Fruit fly (Drosophila melanogaster) whole organism, embryonic: Measurements from ENCODE around the gene flip.

Experiments
- BtbVII ChIP-seq: fragments of 200-800 bp; sonication (Bioruptor generic); optimal IDR thresholded peaks from 3 replicates; lab custom pipeline; 2017; ENCODE audit warnings: missing biosample characterization, mild to moderate bottlenecking, missing genetic modification characterization
- CG10543 ChIP-seq: fragments of 200-800 bp; sonication (Bioruptor generic); optimal IDR thresholded peaks from 3 replicates; lab custom pipeline; 2017; ENCODE audit warnings: missing biosample characterization, mild to moderate bottlenecking, missing genetic modification characterization, moderate library complexity
- CG11504 ChIP-seq: fragments of 200-800 bp; sonication (Bioruptor generic); optimal IDR thresholded peaks from 3 replicates; lab custom pipeline; 2019; ENCODE audit warnings: missing biosample characterization, mild to moderate bottlenecking, missing genetic modification characterization, moderate library complexity
- CG12071 ChIP-seq: fragments of 200-800 bp; sonication (Bioruptor generic); optimal IDR thresholded peaks from 3 replicates; lab custom pipeline; 2018; ENCODE audit warnings: missing biosample characterization, mild to moderate bottlenecking, missing genetic modification characterization
- CG12236 ChIP-seq: fragments of 200-800 bp; sonication (Bioruptor generic); optimal IDR thresholded peaks from 2 replicates; lab custom pipeline; 2016; ENCODE audit warnings: missing biosample characterization, missing genetic modification characterization
- CG12769 ChIP-seq: fragments of 200-800 bp; sonication (Bioruptor generic); optimal IDR thresholded peaks from 2 replicates; lab custom pipeline; 2019; ENCODE audit warnings: missing biosample characterization, mild to moderate bottlenecking, missing genetic modification characterization, moderate library complexity
- CG13624 ChIP-seq: fragments of 200-800 bp; sonication (Bioruptor generic); optimal IDR thresholded peaks from 2 replicates; lab custom pipeline; 2016; ENCODE audit warnings: missing biosample characterization, missing genetic modification characterization
- CG14441 ChIP-seq: fragments of 200-800 bp; sonication (Bioruptor generic); IDR thresholded peaks from 2 replicates; pipeline ENCODE4 v1.3.6; 2022; ENCODE audit warnings: missing biosample characterization, missing genetic modification characterization
- CG1647 ChIP-seq: fragments of 200-800 bp; sonication (Bioruptor generic); optimal IDR thresholded peaks from 3 replicates; lab custom pipeline; 2016; ENCODE audit warnings: missing biosample characterization, missing genetic modification characterization
- CG16813 ChIP-seq: fragments of 200-800 bp; sonication (Bioruptor generic); IDR thresholded peaks from 3 replicates; pipeline ENCODE4 v1.3.6; 2022; ENCODE audit warnings: missing biosample characterization, missing genetic modification characterization; ENCODE audit not compliant: partially characterized antibody
- CG17361 ChIP-seq: fragments of 200-800 bp; sonication (Bioruptor generic); IDR thresholded peaks from 3 replicates; pipeline ENCODE4 v1.3.6; 2022; ENCODE audit warnings: missing biosample characterization, missing genetic modification characterization
- CG2116 ChIP-seq: fragments of 200-800 bp; sonication (Bioruptor generic); optimal IDR thresholded peaks from 3 replicates; lab custom pipeline; 2018; ENCODE audit warnings: missing biosample characterization, mild to moderate bottlenecking, missing genetic modification characterization
- CG31388 ChIP-seq: fragments of 200-800 bp; sonication (Bioruptor generic); optimal IDR thresholded peaks from 2 replicates; lab custom pipeline; 2016; ENCODE audit warnings: missing biosample characterization, missing genetic modification characterization
- CG3163 ChIP-seq: fragments of 200-800 bp; sonication (Bioruptor generic); optimal IDR thresholded peaks from 3 replicates; lab custom pipeline; 2016; ENCODE audit warnings: missing biosample characterization, missing genetic modification characterization
- CG3407 ChIP-seq: fragments of 200-800 bp; sonication (Bioruptor generic); optimal IDR thresholded peaks from 2 replicates; lab custom pipeline; 2018; ENCODE audit warnings: missing biosample characterization, mild to moderate bottlenecking, missing genetic modification characterization
- CG34376 ChIP-seq: fragments of 200-800 bp; sonication (Bioruptor generic); optimal IDR thresholded peaks from 2 replicates; lab custom pipeline; 2018; ENCODE audit warnings: missing biosample characterization, mild to moderate bottlenecking, missing genetic modification characterization
- CG7357 ChIP-seq: fragments of 200-800 bp; sonication (Bioruptor generic); IDR thresholded peaks from 3 replicates; pipeline ENCODE4 v1.3.6; 2022; ENCODE audit warnings: missing biosample characterization, missing genetic modification characterization
- CG8388 ChIP-seq: fragments of 200-800 bp; sonication (Bioruptor generic); optimal IDR thresholded peaks from 2 replicates; lab custom pipeline; 2019; ENCODE audit warnings: missing biosample characterization, mild to moderate bottlenecking, missing genetic modification characterization, moderate library complexity
- CG9437 ChIP-seq: fragments of 200-800 bp; sonication (Bioruptor generic); optimal IDR thresholded peaks from 2 replicates; lab custom pipeline; 2018; ENCODE audit warnings: missing biosample characterization, mild to moderate bottlenecking, missing genetic modification characterization
- CTCF ChIP-seq: fragments of 200-800 bp; sonication (Bioruptor generic); optimal IDR thresholded peaks from 2 replicates; lab custom pipeline; 2017; ENCODE audit warnings: missing biosample characterization, mild to moderate bottlenecking, missing genetic modification characterization, moderate library complexity
- Deaf1 ChIP-seq: fragments of 200-800 bp; optimal IDR thresholded peaks from 3 replicates; lab custom pipeline; 2019; ENCODE audit warnings: missing biosample characterization, mild to moderate bottlenecking, missing genetic modification characterization, moderate library complexity
- Fer1 ChIP-seq: fragments of 200-800 bp; sonication (Bioruptor generic); optimal IDR thresholded peaks from 2 replicates; lab custom pipeline; 2017; ENCODE audit warnings: missing biosample characterization, mild to moderate bottlenecking, missing genetic modification characterization
- Hr39 ChIP-seq: fragments of >200 bp; optimal IDR thresholded peaks from 2 replicates; lab custom pipeline; 2017
- MESR4 ChIP-seq: fragments of 200-800 bp; sonication (Bioruptor generic); optimal IDR thresholded peaks from 2 replicates; lab custom pipeline; 2018; ENCODE audit warnings: missing biosample characterization, mild to moderate bottlenecking, missing genetic modification characterization, moderate library complexity
- Med ChIP-seq: fragments of 200-800 bp; sonication (Bioruptor generic); peaks from one replicate; lab custom pipeline; 2016; ENCODE audit warnings: missing biosample characterization, missing genetic modification characterization, mild to moderate bottlenecking, inconsistent platforms, moderate library complexity
- Nf-YA ChIP-seq: fragments of 200-800 bp; sonication (Bioruptor generic); IDR thresholded peaks from 2 replicates; pipeline ENCODE4 v1.3.6; 2022; ENCODE audit warnings: missing biosample characterization, missing genetic modification characterization
- Nf-YB ChIP-seq: fragments of 200-800 bp; sonication (Bioruptor generic); optimal IDR thresholded peaks from 3 replicates; lab custom pipeline; 2019; ENCODE audit warnings: missing biosample characterization, mild to moderate bottlenecking, missing genetic modification characterization, moderate library complexity
- Oli ChIP-seq: fragments of 200-800 bp; sonication (Bioruptor generic); optimal IDR thresholded peaks from 2 replicates; lab custom pipeline; 2018; ENCODE audit warnings: missing biosample characterization, mild to moderate bottlenecking, missing genetic modification characterization, moderate library complexity
- Pdp1 ChIP-seq, 2 experiments: fragments of 200-800 bp; sonication (Bioruptor generic); optimal IDR thresholded peaks; 3 replicates each; lab custom pipeline; 2016; ENCODE audit warnings: missing biosample characterization in 2 of 2, missing genetic modification characterization in 2 of 2, mild to moderate bottlenecking in 1 of 2, moderate library complexity in 1 of 2
- Scr ChIP-seq: fragments of 200-800 bp; sonication (Bioruptor generic); IDR thresholded peaks from 2 replicates; pipeline ENCODE4 v1.3.6; 2022; ENCODE audit warnings: missing biosample characterization, missing genetic modification characterization; ENCODE audit not compliant: partially characterized antibody
- Side ChIP-seq: fragments of 200-800 bp; sonication (Bioruptor generic); optimal IDR thresholded peaks from 2 replicates; lab custom pipeline; 2016; ENCODE audit warnings: missing biosample characterization, missing genetic modification characterization
- Vsx1 ChIP-seq: fragments of 200-800 bp; sonication (Bioruptor generic); optimal IDR thresholded peaks from 2 replicates; lab custom pipeline; 2017; ENCODE audit warnings: missing biosample characterization, mild to moderate bottlenecking, missing genetic modification characterization, missing genetic modification reagents
- al ChIP-seq: fragments of 200-800 bp; sonication (Bioruptor generic); IDR thresholded peaks from 2 replicates; pipeline ENCODE4 v1.3.6; 2022; ENCODE audit warnings: missing biosample characterization, missing genetic modification characterization
- ara ChIP-seq: fragments of 200-800 bp; sonication (Bioruptor generic); IDR thresholded peaks from 2 replicates; pipeline ENCODE4 v1.3.6; 2022; ENCODE audit warnings: missing biosample characterization, missing genetic modification characterization
- cato ChIP-seq: fragments of 200-800 bp; sonication (Bioruptor generic); optimal IDR thresholded peaks from 2 replicates; lab custom pipeline; 2016; ENCODE audit warnings: missing biosample characterization, missing genetic modification characterization, borderline replicate concordance
- chinmo ChIP-seq: fragments of 200-800 bp; sonication (Bioruptor generic); IDR thresholded peaks from 4 replicates; pipeline ENCODE4 v1.3.6; 2022; ENCODE audit warnings: missing biosample characterization, missing genetic modification characterization; ENCODE audit not compliant: partially characterized antibody
- crc ChIP-seq: fragments of 200-800 bp; sonication (Bioruptor generic); optimal IDR thresholded peaks from 2 replicates; lab custom pipeline; 2016; ENCODE audit warnings: missing biosample characterization, missing genetic modification characterization
- dm ChIP-seq: fragments of 200-800 bp; sonication (Bioruptor generic); optimal IDR thresholded peaks from 3 replicates; lab custom pipeline; 2016; ENCODE audit warnings: missing biosample characterization, missing genetic modification characterization
- dmrt99B ChIP-seq: fragments of 200-800 bp; sonication (Bioruptor generic); optimal IDR thresholded peaks from 2 replicates; lab custom pipeline; 2018; ENCODE audit warnings: missing biosample characterization, mild to moderate bottlenecking, missing genetic modification characterization, moderate library complexity
- gro ChIP-seq: fragments of 200-800 bp; sonication (Bioruptor generic); optimal IDR thresholded peaks from 2 replicates; lab custom pipeline; 2016; ENCODE audit warnings: missing biosample characterization, missing genetic modification characterization
- ham ChIP-seq: fragments of 200-800 bp; sonication (Bioruptor generic); IDR thresholded peaks from 2 replicates; pipeline ENCODE4 v1.3.6; 2022; ENCODE audit warnings: missing biosample characterization, missing genetic modification characterization
- hb ChIP-seq: fragments of 200-800 bp; sonication (Bioruptor generic); IDR thresholded peaks from 3 replicates; pipeline ENCODE4 v1.3.6; 2022; ENCODE audit warnings: missing biosample characterization, missing genetic modification characterization; ENCODE audit not compliant: partially characterized antibody
- mld ChIP-seq: fragments of 200-800 bp; sonication (Bioruptor generic); IDR thresholded peaks from 3 replicates; pipeline ENCODE4 v1.3.6; 2022; ENCODE audit warnings: missing biosample characterization, missing genetic modification characterization; ENCODE audit not compliant: partially characterized antibody
- pan ChIP-seq, 4 experiments: fragments of >200 bp in 3 of 4; fragments of 200-800 bp in 1 of 4; sonication (Bioruptor generic) in 1 of 4; optimal IDR thresholded peaks in 3 of 4; IDR thresholded peaks in 1 of 4; 2 replicates each; pipeline versions ENCODE4 v1.3.6 to Lab custom; 2017 to 2022; ENCODE audit warnings: missing biosample characterization in 2 of 4, missing genetic modification characterization in 2 of 4, mixed read lengths in 1 of 4
- ro ChIP-seq: fragments of 200-800 bp; sonication (Bioruptor generic); IDR thresholded peaks from 2 replicates; pipeline ENCODE4 v1.3.6; 2022; ENCODE audit warnings: missing biosample characterization, missing genetic modification characterization
- sqz ChIP-seq: fragments of 200-800 bp; sonication (Bioruptor generic); optimal IDR thresholded peaks from 3 replicates; lab custom pipeline; 2018; ENCODE audit warnings: missing biosample characterization, mild to moderate bottlenecking, missing genetic modification characterization
- sug ChIP-seq: fragments of 200-800 bp; optimal IDR thresholded peaks from 2 replicates; lab custom pipeline; 2019; ENCODE audit warnings: missing biosample characterization, mild to moderate bottlenecking, missing genetic modification characterization, moderate library complexity
- ttk ChIP-seq: fragments of 200-800 bp; sonication (Bioruptor generic); IDR thresholded peaks from 2 replicates; pipeline ENCODE4 v2.1.2; 2022; ENCODE audit warnings: missing biosample characterization, missing genetic modification characterization
- zen2 ChIP-seq: fragments of 200-800 bp; sonication (Bioruptor generic); IDR thresholded peaks from 3 replicates; pipeline ENCODE4 v1.3.6; 2022; ENCODE audit warnings: missing biosample characterization, missing genetic modification characterization; ENCODE audit not compliant: partially characterized antibody
- zfh1 ChIP-seq: fragments of 200-800 bp; sonication (Bioruptor generic); IDR thresholded peaks from 3 replicates; pipeline ENCODE4 v1.3.6; 2022; ENCODE audit warnings: missing biosample characterization, missing genetic modification characterization

The flip gene

dm6 chr3R:4236534-4236933 lies 41.2 kb downstream of the flip start (continued):
- TF ChIP-seq CG12236 (GFP tag; lab: Kevin White, UChicago) (no peak), CG1647 (GFP tag; lab: Kevin White, UChicago) (no peak), ttk (GFP tag; lab: Robert Waterston, UW) (no peak), CG31388 (GFP tag; lab: Kevin White, UChicago) (no peak), gro (GFP tag; lab: Kevin White, UChicago) (no peak), hb (no peak), Hr39 (no peak), zen2 (no peak), Scr (GFP tag; lab: Robert Waterston, UW) (no peak), Side (GFP tag; lab: Kevin White, UChicago) (no peak), pan (optimal IDR thresholded peaks at IDR 0.05; lab: Kevin White, UChicago) (no peak), pan (GFP tag; optimal IDR thresholded peaks at IDR 0.05 in 1 of 2, IDR thresholded peaks at IDR 0.05 in 1 of 2) (peak in 1 of 2 experiments; percentile 9), CG12769 (tag; lab: Kevin White, UChicago) (peak; percentile 8), CG16813 (no peak), MESR4 (GFP tag; lab: Kevin White, UChicago) (no peak), zfh1 (no peak), CG11504 (tag; lab: Kevin White, UChicago) (no peak), dm (GFP tag; lab: Kevin White, UChicago) (no peak), crc (GFP tag; lab: Kevin White, UChicago) (no peak), CG8388 (GFP tag; lab: Kevin White, UChicago) (no peak), CG2116 (GFP tag; lab: Kevin White, UChicago) (no peak), CG3163 (GFP tag; lab: Kevin White, UChicago) (peak; percentile 76)

dm6 chr3R:4234991-4235553 lies 42.7 kb downstream of the flip start, which contains the start of gene Gel:
TSS of gene Gel (plus strand) at chr3R:4235217.
- TF ChIP-seq al (GFP tag; lab: Robert Waterston, UW), result no peak
- no peak for TF ChIP-seq Fer1
- TF ChIP-seq CG17361, result no peak
- no peak for TF ChIP-seq sqz
- TF ChIP-seq BtbVII (GFP tag; lab: Kevin White, UChicago), result no peak
- no peak for TF ChIP-seq CTCF (GFP tag; lab: Kevin White, UChicago)
- peak; percentile 3 for TF ChIP-seq CG10543 (GFP tag; lab: Kevin White, UChicago)
- no peak for TF ChIP-seq CG3407 (GFP tag; lab: Kevin White, UChicago)
- TF ChIP-seq Pdp1 (GFP tag; optimal IDR thresholded peaks at IDR 0.05; lab: Kevin White, UChicago), result peak in 1 of 2 experiments; percentile 48
- no peak for TF ChIP-seq CG14441
- TF ChIP-seq ham (GFP tag; lab: Robert Waterston, UW), result no peak
- TF ChIP-seq Deaf1 (tag; lab: Kevin White, UChicago), result peak; percentile 65
- TF ChIP-seq CG12071 (GFP tag; lab: Kevin White, UChicago), result no peak
- TF ChIP-seq dmrt99B (tag; lab: Kevin White, UChicago), result no peak
- no peak for TF ChIP-seq cato (GFP tag; lab: Kevin White, UChicago)
- no peak for TF ChIP-seq Nf-YB (GFP tag; lab: Kevin White, UChicago)
- TF ChIP-seq sug (tag; lab: Kevin White, UChicago), result peak; percentile 46
- TF ChIP-seq Oli (tag; lab: Kevin White, UChicago), result no peak
- TF ChIP-seq ro, result no peak
- peak; percentile 88 for TF ChIP-seq CG34376
- TF ChIP-seq Nf-YA (GFP tag; lab: Robert Waterston, UW), result no peak
- peak; percentile 7 for TF ChIP-seq CG13624 (GFP tag; lab: Kevin White, UChicago)
- no peak for TF ChIP-seq Vsx1
- no peak for TF ChIP-seq mld (GFP tag; lab: Robert Waterston, UW)
- TF ChIP-seq chinmo, result 0 out of 4 replicates have a peak, but pooled peaks have one; percentile 28
- TF ChIP-seq Med, result peak; percentile 38
- TF ChIP-seq CG9437 (GFP tag; lab: Kevin White, UChicago), result no peak
- TF ChIP-seq CG7357 (GFP tag; lab: Robert Waterston, UW), result no peak
- no peak for TF ChIP-seq ara (GFP tag; lab: Robert Waterston, UW)
